Fruit fly (Drosophila melanogaster) whole organism, embryonic: ENCODE measurements around the gene CG31019.

Experiments
- CG11696 ChIP-seq: fragments of 200-800 bp; sonication (Bioruptor generic); IDR thresholded peaks from 2 replicates; pipeline ENCODE4 v1.3.6; 2022; ENCODE audit warnings: missing biosample characterization, missing genetic modification characterization
- CG12104 ChIP-seq: fragments of 200-800 bp; sonication (Bioruptor generic); optimal IDR thresholded peaks from 3 replicates; lab custom pipeline; 2016; ENCODE audit warnings: missing biosample characterization, missing genetic modification characterization
- CG12236 ChIP-seq: fragments of 200-800 bp; sonication (Bioruptor generic); optimal IDR thresholded peaks from 2 replicates; lab custom pipeline; 2016; ENCODE audit warnings: missing biosample characterization, missing genetic modification characterization
- CG12769 ChIP-seq: fragments of 200-800 bp; sonication (Bioruptor generic); optimal IDR thresholded peaks from 2 replicates; lab custom pipeline; 2019; ENCODE audit warnings: missing biosample characterization, mild to moderate bottlenecking, missing genetic modification characterization, moderate library complexity
- CG15514 ChIP-seq: fragments of 200-800 bp; sonication (Bioruptor generic); optimal IDR thresholded peaks from 3 replicates; lab custom pipeline; 2017; ENCODE audit warnings: missing biosample characterization, missing genetic modification characterization, mild to moderate bottlenecking, moderate library complexity, missing genetic modification reagents
- CG15696 ChIP-seq: fragments of 200-800 bp; sonication (Bioruptor generic); optimal IDR thresholded peaks from 2 replicates; lab custom pipeline; 2019; ENCODE audit warnings: missing biosample characterization, mild to moderate bottlenecking, missing genetic modification characterization, moderate library complexity
- CG18011 ChIP-seq: fragments of 200-800 bp; sonication (Bioruptor generic); optimal IDR thresholded peaks from 2 replicates; lab custom pipeline; 2017; ENCODE audit warnings: missing biosample characterization, missing genetic modification characterization, mild to moderate bottlenecking, moderate library complexity, missing genotype
- CG18619 ChIP-seq: fragments of 200-800 bp; sonication (Bioruptor generic); optimal IDR thresholded peaks from 3 replicates; lab custom pipeline; 2017; ENCODE audit warnings: missing biosample characterization, mild to moderate bottlenecking, missing genetic modification characterization
- CG3163 ChIP-seq: fragments of 200-800 bp; sonication (Bioruptor generic); optimal IDR thresholded peaks from 3 replicates; lab custom pipeline; 2016; ENCODE audit warnings: missing biosample characterization, missing genetic modification characterization
- CG32532 ChIP-seq: fragments of 200-800 bp; sonication (Bioruptor generic); IDR thresholded peaks from 2 replicates; pipeline ENCODE4 v1.3.6; 2022; ENCODE audit warnings: missing biosample characterization, missing genetic modification characterization
- CG3407 ChIP-seq: fragments of 200-800 bp; sonication (Bioruptor generic); optimal IDR thresholded peaks from 2 replicates; lab custom pipeline; 2018; ENCODE audit warnings: missing biosample characterization, mild to moderate bottlenecking, missing genetic modification characterization
- CG3847 ChIP-seq: fragments of 200-800 bp; sonication (Bioruptor generic); IDR thresholded peaks from 2 replicates; pipeline ENCODE4 v1.3.6; 2022; ENCODE audit warnings: missing biosample characterization, missing genetic modification characterization
- CG42726 ChIP-seq: fragments of 200-800 bp; sonication (Bioruptor generic); IDR thresholded peaks from 2 replicates; pipeline ENCODE4 v1.3.6; 2022; ENCODE audit warnings: missing biosample characterization, missing genetic modification characterization; ENCODE audit not compliant: partially characterized antibody
- CG5245 ChIP-seq: fragments of 200-800 bp; sonication (Bioruptor generic); optimal IDR thresholded peaks from 3 replicates; lab custom pipeline; 2016; ENCODE audit warnings: missing biosample characterization, missing genetic modification characterization
- CG6254 ChIP-seq: fragments of 200-800 bp; sonication (Bioruptor generic); optimal IDR thresholded peaks from 3 replicates; lab custom pipeline; 2017; ENCODE audit warnings: mild to moderate bottlenecking, missing biosample characterization, missing genetic modification reagents, missing genetic modification characterization
- CG6683 ChIP-seq: fragments of 200-800 bp; sonication (Bioruptor generic); optimal IDR thresholded peaks from 2 replicates; lab custom pipeline; 2017; ENCODE audit warnings: missing biosample characterization, mild to moderate bottlenecking, missing genetic modification characterization, missing genetic modification reagents
- CG9437 ChIP-seq: fragments of 200-800 bp; sonication (Bioruptor generic); optimal IDR thresholded peaks from 2 replicates; lab custom pipeline; 2018; ENCODE audit warnings: missing biosample characterization, mild to moderate bottlenecking, missing genetic modification characterization
- Drgx ChIP-seq: fragments of 200-800 bp; sonication (Bioruptor generic); IDR thresholded peaks from 2 replicates; pipeline ENCODE4 v1.3.6; 2022; ENCODE audit warnings: missing biosample characterization, missing genetic modification characterization
- HHEX ChIP-seq: fragments of 200-800 bp; sonication (Bioruptor generic); optimal IDR thresholded peaks from 3 replicates; lab custom pipeline; 2017; ENCODE audit warnings: missing biosample characterization, mild to moderate bottlenecking, missing genetic modification characterization, missing genetic modification reagents
- MESR4 ChIP-seq: fragments of 200-800 bp; sonication (Bioruptor generic); optimal IDR thresholded peaks from 2 replicates; lab custom pipeline; 2018; ENCODE audit warnings: missing biosample characterization, mild to moderate bottlenecking, missing genetic modification characterization, moderate library complexity
- Med ChIP-seq: fragments of 200-800 bp; sonication (Bioruptor generic); peaks from one replicate; lab custom pipeline; 2016; ENCODE audit warnings: missing biosample characterization, missing genetic modification characterization, mild to moderate bottlenecking, inconsistent platforms, moderate library complexity
- NC2α ChIP-seq: fragments of 200-800 bp; sonication (Bioruptor generic); optimal IDR thresholded peaks from 2 replicates; lab custom pipeline; 2016; ENCODE audit warnings: missing biosample characterization, missing genetic modification characterization
- NFAT ChIP-seq: fragments of 200-800 bp; sonication (Bioruptor generic); IDR thresholded peaks from 2 replicates; pipeline ENCODE4 v1.3.6; 2022; ENCODE audit warnings: missing biosample characterization, missing genetic modification characterization
- Spps ChIP-seq: fragments of 200-800 bp; sonication (Bioruptor generic); optimal IDR thresholded peaks from 2 replicates; lab custom pipeline; 2018; ENCODE audit warnings: missing biosample characterization, mild to moderate bottlenecking, missing genetic modification characterization
- Sry-β ChIP-seq: fragments of 200-800 bp; sonication (Bioruptor generic); optimal IDR thresholded peaks from 2 replicates; lab custom pipeline; 2018; ENCODE audit warnings: missing biosample characterization, mild to moderate bottlenecking, missing genetic modification characterization, moderate library complexity
- Trl ChIP-seq, 3 experiments: fragments of >200 bp in 2 of 3; fragments of 200-800 bp in 1 of 3; sonication (Bioruptor generic) in 1 of 3; optimal IDR thresholded peaks; 2 replicates in 1 of 3; 3 replicates in 2 of 3; lab custom pipeline; 2016 to 2017; ENCODE audit warnings: missing biosample characterization in 1 of 3, missing genetic modification characterization in 1 of 3
- Xbp1 ChIP-seq: fragments of 200-800 bp; sonication (Bioruptor generic); optimal IDR thresholded peaks from 3 replicates; lab custom pipeline; 2016; ENCODE audit warnings: missing biosample characterization, mild to moderate bottlenecking, missing genetic modification characterization
- ab ChIP-seq: fragments of 200-800 bp; sonication (Bioruptor generic); optimal IDR thresholded peaks from 2 replicates; lab custom pipeline; 2016; ENCODE audit warnings: missing biosample characterization, missing genetic modification characterization
- az2 ChIP-seq: fragments of 200-800 bp; sonication (Bioruptor generic); optimal IDR thresholded peaks from 3 replicates; lab custom pipeline; 2016; ENCODE audit warnings: missing biosample characterization, missing genetic modification characterization
- btn ChIP-seq: fragments of 200-800 bp; sonication (Bioruptor generic); optimal IDR thresholded peaks from 2 replicates; lab custom pipeline; 2016; ENCODE audit warnings: missing biosample characterization, missing genetic modification characterization
- chinmo ChIP-seq: fragments of 200-800 bp; sonication (Bioruptor generic); IDR thresholded peaks from 4 replicates; pipeline ENCODE4 v1.3.6; 2022; ENCODE audit warnings: missing biosample characterization, missing genetic modification characterization; ENCODE audit not compliant: partially characterized antibody
- croc ChIP-seq: fragments of 200-800 bp; sonication (Bioruptor generic); conservative IDR thresholded peaks from 3 replicates; pipeline ENCODE4 v1.3.6; 2022; ENCODE audit warnings: missing biosample characterization, missing genetic modification characterization
- dan ChIP-seq: fragments of 200-800 bp; sonication (Bioruptor generic); IDR thresholded peaks from 2 replicates; pipeline ENCODE4 v1.3.6; 2022; ENCODE audit warnings: missing biosample characterization, missing genetic modification characterization
- dm ChIP-seq: fragments of 200-800 bp; sonication (Bioruptor generic); optimal IDR thresholded peaks from 3 replicates; lab custom pipeline; 2016; ENCODE audit warnings: missing biosample characterization, missing genetic modification characterization
- fru ChIP-seq: fragments of >200 bp; optimal IDR thresholded peaks from 2 replicates; lab custom pipeline; 2017
- ftz-f1 ChIP-seq: fragments of 200-800 bp; sonication (Bioruptor generic); optimal IDR thresholded peaks from 2 replicates; lab custom pipeline; 2016; ENCODE audit warnings: missing biosample characterization, missing genetic modification characterization
- gfzf ChIP-seq: fragments of 200-800 bp; sonication (Bioruptor generic); optimal IDR thresholded peaks from 2 replicates; lab custom pipeline; 2016; ENCODE audit warnings: missing biosample characterization, mild to moderate bottlenecking, missing genetic modification characterization, moderate library complexity
- gsb ChIP-seq: fragments of 200-800 bp; sonication (Bioruptor generic); IDR thresholded peaks from 2 replicates; pipeline ENCODE4 v1.3.6; 2022; ENCODE audit warnings: missing biosample characterization, missing genetic modification characterization
- kah ChIP-seq: fragments of 200-800 bp; sonication (Bioruptor generic); optimal IDR thresholded peaks from 2 replicates; lab custom pipeline; 2018; ENCODE audit warnings: missing biosample characterization, mild to moderate bottlenecking, missing genetic modification characterization
- ken ChIP-seq: fragments of 200-800 bp; sonication (Bioruptor generic); IDR thresholded peaks from 3 replicates; pipeline ENCODE4 v1.3.6; 2022; ENCODE audit warnings: missing biosample characterization, missing genetic modification characterization
- lab ChIP-seq: fragments of 200-800 bp; sonication (Bioruptor generic); optimal IDR thresholded peaks from 3 replicates; lab custom pipeline; 2017; ENCODE audit warnings: missing biosample characterization, missing genetic modification characterization, mild to moderate bottlenecking, moderate library complexity, missing genetic modification reagents
- maf-S ChIP-seq: fragments of 200-800 bp; sonication (Bioruptor generic); optimal IDR thresholded peaks from 2 replicates; lab custom pipeline; 2016; ENCODE audit warnings: missing biosample characterization, missing genetic modification characterization
- mam ChIP-seq: fragments of 200-800 bp; sonication (Bioruptor generic); optimal IDR thresholded peaks from 3 replicates; lab custom pipeline; 2016; ENCODE audit warnings: missing biosample characterization, missing genetic modification characterization
- oc ChIP-seq: fragments of 200-800 bp; sonication (Bioruptor generic); optimal IDR thresholded peaks from 2 replicates; lab custom pipeline; 2018; ENCODE audit warnings: missing biosample characterization, mild to moderate bottlenecking, missing genetic modification characterization, moderate library complexity
- ranshi ChIP-seq: fragments of 200-800 bp; sonication (Bioruptor generic); IDR thresholded peaks from 2 replicates; pipeline ENCODE4 v1.3.6; 2022; ENCODE audit warnings: missing biosample characterization, missing genetic modification characterization
- row ChIP-seq: fragments of 200-800 bp; sonication (Bioruptor generic); IDR thresholded peaks from 3 replicates; pipeline ENCODE4 v1.3.6; 2022; ENCODE audit warnings: missing biosample characterization, missing genetic modification characterization
- sisA ChIP-seq: fragments of 200-800 bp; sonication (Bioruptor generic); IDR thresholded peaks from 2 replicates; pipeline ENCODE4 v1.3.6; 2022; ENCODE audit warnings: missing biosample characterization, missing genetic modification characterization
- sr ChIP-seq: fragments of 200-800 bp; sonication (Bioruptor generic); IDR thresholded peaks from 3 replicates; pipeline ENCODE4 v1.3.6; 2022; ENCODE audit warnings: missing biosample characterization, missing genetic modification characterization
- trh ChIP-seq: fragments of 200-800 bp; sonication (Bioruptor generic); optimal IDR thresholded peaks from 2 replicates; lab custom pipeline; 2016; ENCODE audit warnings: missing biosample characterization, missing genetic modification characterization
- usp ChIP-seq: fragments of >200 bp; optimal IDR thresholded peaks from 2 replicates; lab custom pipeline; 2017; ENCODE audit warnings: missing biosample characterization, missing genetic modification characterization
- wek ChIP-seq: fragments of 200-800 bp; sonication (Bioruptor generic); optimal IDR thresholded peaks from 3 replicates; lab custom pipeline; 2018; ENCODE audit warnings: missing biosample characterization, mild to moderate bottlenecking, missing genetic modification characterization, moderate library complexity

The CG31019 gene

dm6 chr3R:30587196-30587753, 9.5 kb upstream of the CG31019 start, which contains the start of gene CG9717 (continued):
- TF ChIP-seq HHEX (GFP tag; lab: Kevin White, UChicago): no peak
- TF ChIP-seq Xbp1: no peak
- TF ChIP-seq ab: no peak
- no peak for TF ChIP-seq sisA
- no peak for TF ChIP-seq CG6254
- TF ChIP-seq CG3847 (GFP tag; lab: Robert Waterston, UW): no peak
- peak; percentile 10; the same call in 1 of the 3 replicates for TF ChIP-seq sr
- TF ChIP-seq CG3163 (GFP tag; lab: Kevin White, UChicago): no peak
- no peak for TF ChIP-seq CG12236
- TF ChIP-seq Drgx (GFP tag; lab: Robert Waterston, UW): no peak
- TF ChIP-seq Med (GFP tag; lab: Kevin White, UChicago): peak; percentile 55
- TF ChIP-seq btn: no peak
- TF ChIP-seq chinmo (GFP tag; lab: Robert Waterston, UW): 0 out of 4 replicates have a peak, but pooled peaks have one; percentile 17
- no peak for TF ChIP-seq Sry-β (GFP tag; lab: Kevin White, UChicago)
- TF ChIP-seq fru (lab: Kevin White, UChicago): no peak
- TF ChIP-seq lab: no peak
- TF ChIP-seq maf-S (GFP tag; lab: Kevin White, UChicago): no peak
- no peak for TF ChIP-seq gsb (GFP tag; lab: Robert Waterston, UW)
- TF ChIP-seq row (GFP tag; lab: Robert Waterston, UW): no peak
- no peak for TF ChIP-seq gfzf (GFP tag; lab: Kevin White, UChicago)
- TF ChIP-seq Trl (optimal IDR thresholded peaks at IDR 0.05; lab: Kevin White, UChicago): peak; percentile 15 to 32
- TF ChIP-seq Trl (GFP tag; optimal IDR thresholded peaks at IDR 0.05; lab: Kevin White, UChicago): no peak
- TF ChIP-seq trh (GFP tag; lab: Kevin White, UChicago): no peak
- no peak for TF ChIP-seq dm (GFP tag; lab: Kevin White, UChicago)
- TF ChIP-seq CG15514: no peak
- TF ChIP-seq ranshi (GFP tag; lab: Robert Waterston, UW): no peak
- TF ChIP-seq CG18619 (GFP tag; lab: Kevin White, UChicago): no peak
- TF ChIP-seq ftz-f1 (GFP tag; lab: Kevin White, UChicago): no peak
- TF ChIP-seq MESR4 (GFP tag; lab: Kevin White, UChicago): no peak
- TF ChIP-seq CG32532 (GFP tag; lab: Robert Waterston, UW): no peak
- TF ChIP-seq CG5245 (GFP tag; lab: Kevin White, UChicago): no peak
- TF ChIP-seq croc (GFP tag; lab: Robert Waterston, UW): no peak
- no peak for TF ChIP-seq usp (GFP tag; lab: Kevin White, UChicago)
- TF ChIP-seq az2 (GFP tag; lab: Kevin White, UChicago): no peak
- no peak for TF ChIP-seq kah (GFP tag; lab: Kevin White, UChicago)
- no peak for TF ChIP-seq CG6683 (GFP tag; lab: Kevin White, UChicago)
- TF ChIP-seq dan (GFP tag; lab: Robert Waterston, UW): no peak
- TF ChIP-seq oc (tag; lab: Kevin White, UChicago): peak; percentile 3
- no peak for TF ChIP-seq NC2α (GFP tag; lab: Kevin White, UChicago)
- 0 out of 2 replicates have a peak, but pooled peaks have one; percentile 21 for TF ChIP-seq CG42726 (GFP tag; lab: Robert Waterston, UW)
- no peak for TF ChIP-seq CG11696
- no peak for TF ChIP-seq mam (GFP tag; lab: Kevin White, UChicago)
- no peak for TF ChIP-seq ken (GFP tag; lab: Robert Waterston, UW)
- no peak for TF ChIP-seq CG18011 (GFP tag; lab: Kevin White, UChicago)
- no peak for TF ChIP-seq NFAT (GFP tag; lab: Robert Waterston, UW)
- TF ChIP-seq CG9437 (GFP tag; lab: Kevin White, UChicago): no peak
- TF ChIP-seq CG12104 (GFP tag; lab: Kevin White, UChicago): no peak
- TF ChIP-seq Spps: no peak
- TF ChIP-seq CG15696 (tag; lab: Kevin White, UChicago): no peak
- TF ChIP-seq CG12769: peak; percentile 75
- no peak for TF ChIP-seq wek (GFP tag; lab: Kevin White, UChicago)
- no peak for TF ChIP-seq CG3407 (GFP tag; lab: Kevin White, UChicago)
